Fruit fly (Drosophila melanogaster) whole organism, embryonic: ENCODE measurements around the gene CG34148.

Experiments
- Adf1 ChIP-seq: fragments of 200-800 bp; sonication (Bioruptor generic); IDR thresholded peaks from 2 replicates; pipeline ENCODE4 v1.3.6; 2022; ENCODE audit warnings: missing biosample characterization, missing genetic modification characterization
- CG1024 ChIP-seq: fragments of 200-800 bp; sonication (Bioruptor generic); IDR thresholded peaks from 2 replicates; pipeline ENCODE4 v1.3.6; 2022; ENCODE audit warnings: missing biosample characterization, missing genetic modification characterization
- CG11093 ChIP-seq: fragments of 200-800 bp; sonication (Bioruptor generic); IDR thresholded peaks from 3 replicates; pipeline ENCODE4 v1.3.6; 2022; ENCODE audit warnings: missing biosample characterization, missing genetic modification characterization
- CG12104 ChIP-seq: fragments of 200-800 bp; sonication (Bioruptor generic); optimal IDR thresholded peaks from 3 replicates; lab custom pipeline; 2016; ENCODE audit warnings: missing biosample characterization, missing genetic modification characterization
- CG14050 ChIP-seq: fragments of 200-800 bp; sonication (Bioruptor generic); IDR thresholded peaks from 3 replicates; pipeline ENCODE4 v1.3.6; 2022; ENCODE audit warnings: missing biosample characterization, missing genetic modification characterization
- CG14965 ChIP-seq: fragments of 200-800 bp; sonication (Bioruptor generic); optimal IDR thresholded peaks from 2 replicates; lab custom pipeline; 2016; ENCODE audit warnings: missing biosample characterization, missing genetic modification characterization, borderline replicate concordance
- CG17612 ChIP-seq: fragments of 200-800 bp; sonication (Bioruptor generic); IDR thresholded peaks from 2 replicates; pipeline ENCODE4 v1.3.6; 2022; ENCODE audit warnings: missing biosample characterization, missing genetic modification characterization
- CG2875 ChIP-seq: fragments of 200-800 bp; sonication (Bioruptor generic); optimal IDR thresholded peaks from 2 replicates; lab custom pipeline; 2017; ENCODE audit warnings: missing biosample characterization, mild to moderate bottlenecking, missing genetic modification characterization, missing genetic modification reagents
- CG34224 ChIP-seq: fragments of 200-800 bp; sonication (Bioruptor generic); IDR thresholded peaks from 3 replicates; pipeline ENCODE4 v1.3.6; 2022; ENCODE audit warnings: missing biosample characterization, missing genetic modification characterization; ENCODE audit not compliant: partially characterized antibody
- CG34422 ChIP-seq: fragments of 200-800 bp; sonication (Bioruptor generic); IDR thresholded peaks from 3 replicates; pipeline ENCODE4 v1.3.6; 2022; ENCODE audit warnings: missing biosample characterization, missing genetic modification characterization
- CG3995 ChIP-seq: fragments of 200-800 bp; sonication (Bioruptor generic); optimal IDR thresholded peaks from 3 replicates; lab custom pipeline; 2016; ENCODE audit warnings: missing biosample characterization, missing genetic modification characterization
- CG4360 ChIP-seq: fragments of 200-800 bp; sonication (Bioruptor generic); IDR thresholded peaks from 2 replicates; pipeline ENCODE4 v1.3.6; 2022; ENCODE audit warnings: missing biosample characterization, missing genetic modification characterization
- CG4617 ChIP-seq: fragments of 200-800 bp; sonication (Bioruptor generic); optimal IDR thresholded peaks from 3 replicates; lab custom pipeline; 2016; ENCODE audit warnings: missing biosample characterization, missing genetic modification characterization, borderline replicate concordance
- CG4854 ChIP-seq: fragments of 200-800 bp; sonication (Bioruptor generic); optimal IDR thresholded peaks from 2 replicates; lab custom pipeline; 2016; ENCODE audit warnings: missing biosample characterization, missing genetic modification characterization, inconsistent platforms
- CG5180 ChIP-seq: fragments of 200-800 bp; sonication (Bioruptor generic); optimal IDR thresholded peaks from 3 replicates; lab custom pipeline; 2017; ENCODE audit warnings: missing biosample characterization, missing genetic modification characterization, mild to moderate bottlenecking, moderate library complexity, missing genetic modification reagents
- CG6272 ChIP-seq: fragments of 200-800 bp; sonication (Bioruptor generic); IDR thresholded peaks from 2 replicates; pipeline ENCODE4 v1.3.6; 2022; ENCODE audit warnings: missing biosample characterization, missing genetic modification characterization
- CG6654 ChIP-seq: fragments of 200-800 bp; sonication (Bioruptor generic); optimal IDR thresholded peaks from 2 replicates; lab custom pipeline; 2017; ENCODE audit warnings: missing biosample characterization, mild to moderate bottlenecking, missing genetic modification characterization
- CG7786 ChIP-seq: fragments of 200-800 bp; sonication (Bioruptor generic); optimal IDR thresholded peaks from 2 replicates; lab custom pipeline; 2016; ENCODE audit warnings: missing biosample characterization, missing genetic modification characterization
- CG8478 ChIP-seq: fragments of >200 bp; optimal IDR thresholded peaks from 2 replicates; lab custom pipeline; 2018
- CG8924 ChIP-seq: fragments of 200-800 bp; optimal IDR thresholded peaks from 3 replicates; lab custom pipeline; 2019; ENCODE audit warnings: missing biosample characterization, mild to moderate bottlenecking, missing genetic modification characterization, moderate library complexity
- CG9437 ChIP-seq: fragments of 200-800 bp; sonication (Bioruptor generic); optimal IDR thresholded peaks from 2 replicates; lab custom pipeline; 2018; ENCODE audit warnings: missing biosample characterization, mild to moderate bottlenecking, missing genetic modification characterization
- CG9876 ChIP-seq: fragments of 200-800 bp; sonication (Bioruptor generic); optimal IDR thresholded peaks from 2 replicates; lab custom pipeline; 2016; ENCODE audit warnings: missing biosample characterization, missing genetic modification characterization
- D ChIP-seq, 2 experiments: fragments of 200-800 bp in 1 of 2; fragments of >200 bp in 1 of 2; sonication (Bioruptor generic) in 1 of 2; optimal IDR thresholded peaks; 2 replicates in 1 of 2; 3 replicates in 1 of 2; lab custom pipeline; 2017; ENCODE audit warnings: mild to moderate bottlenecking in 1 of 2, missing biosample characterization in 1 of 2, missing genetic modification characterization in 1 of 2, missing genetic modification reagents in 1 of 2
- Doc2 ChIP-seq: fragments of 200-800 bp; sonication (Bioruptor generic); IDR thresholded peaks from 2 replicates; pipeline ENCODE4 v1.3.6; 2022; ENCODE audit warnings: missing biosample characterization, missing genetic modification characterization
- Dp ChIP-seq: fragments of 200-800 bp; sonication (Bioruptor generic); optimal IDR thresholded peaks from 2 replicates; lab custom pipeline; 2018; ENCODE audit warnings: missing biosample characterization, mild to moderate bottlenecking, missing genetic modification characterization, moderate library complexity
- E2f2 ChIP-seq: fragments of 200-800 bp; sonication (Bioruptor generic); IDR thresholded peaks from 2 replicates; pipeline ENCODE4 v1.3.6; 2022; ENCODE audit warnings: missing biosample characterization, missing genetic modification characterization
- Ets97D ChIP-seq: fragments of 200-800 bp; sonication (Bioruptor generic); optimal IDR thresholded peaks from 3 replicates; lab custom pipeline; 2016; ENCODE audit warnings: missing biosample characterization, missing genetic modification characterization
- Gsc ChIP-seq: fragments of 200-800 bp; sonication (Bioruptor generic); IDR thresholded peaks from 2 replicates; pipeline ENCODE4 v1.3.6; 2022; ENCODE audit warnings: missing biosample characterization, missing genetic modification characterization
- Hand ChIP-seq: fragments of 200-800 bp; sonication (Bioruptor generic); optimal IDR thresholded peaks from 2 replicates; lab custom pipeline; 2017; ENCODE audit warnings: mild to moderate bottlenecking, missing biosample characterization, missing genetic modification reagents, missing genetic modification characterization
- Hmx ChIP-seq: fragments of 200-800 bp; sonication (Bioruptor generic); optimal IDR thresholded peaks from 2 replicates; lab custom pipeline; 2016; ENCODE audit warnings: missing biosample characterization, missing genetic modification characterization
- MBD-R2 ChIP-seq: fragments of 200-800 bp; sonication (Bioruptor generic); IDR thresholded peaks from 2 replicates; pipeline ENCODE4 v1.3.6; 2022; ENCODE audit warnings: missing biosample characterization, missing genetic modification characterization
- MESR4 ChIP-seq: fragments of 200-800 bp; sonication (Bioruptor generic); optimal IDR thresholded peaks from 2 replicates; lab custom pipeline; 2018; ENCODE audit warnings: missing biosample characterization, mild to moderate bottlenecking, missing genetic modification characterization, moderate library complexity
- Nf-YC ChIP-seq: fragments of 200-800 bp; optimal IDR thresholded peaks from 3 replicates; lab custom pipeline; 2019; ENCODE audit warnings: missing biosample characterization, mild to moderate bottlenecking, missing genetic modification characterization, moderate library complexity
- Oaz ChIP-seq: fragments of 200-800 bp; sonication (Bioruptor generic); IDR thresholded peaks from 2 replicates; pipeline ENCODE4 v1.3.6; 2022; ENCODE audit warnings: missing biosample characterization, missing genetic modification characterization
- Rfx ChIP-seq: fragments of 200-800 bp; sonication (Bioruptor generic); IDR thresholded peaks from 2 replicates; pipeline ENCODE4 v1.3.6; 2022; ENCODE audit warnings: missing biosample characterization, missing genetic modification characterization
- Tbp ChIP-seq: fragments of >200 bp; optimal IDR thresholded peaks from 2 replicates; lab custom pipeline; 2018; ENCODE audit warnings: missing biosample characterization, missing genetic modification characterization
- Vsx1 ChIP-seq: fragments of 200-800 bp; sonication (Bioruptor generic); optimal IDR thresholded peaks from 2 replicates; lab custom pipeline; 2017; ENCODE audit warnings: missing biosample characterization, mild to moderate bottlenecking, missing genetic modification characterization, missing genetic modification reagents
- bigmax ChIP-seq: fragments of 200-800 bp; sonication (Bioruptor generic); optimal IDR thresholded peaks from 2 replicates; lab custom pipeline; 2018; ENCODE audit warnings: missing biosample characterization, mild to moderate bottlenecking, missing genetic modification characterization
- cato ChIP-seq: fragments of 200-800 bp; sonication (Bioruptor generic); optimal IDR thresholded peaks from 2 replicates; lab custom pipeline; 2016; ENCODE audit warnings: missing biosample characterization, missing genetic modification characterization, borderline replicate concordance
- cg ChIP-seq: fragments of 200-800 bp; sonication (Bioruptor generic); optimal IDR thresholded peaks from 3 replicates; lab custom pipeline; 2019; ENCODE audit warnings: missing biosample characterization, mild to moderate bottlenecking, missing genetic modification characterization, moderate library complexity
- crc ChIP-seq: fragments of 200-800 bp; sonication (Bioruptor generic); optimal IDR thresholded peaks from 2 replicates; lab custom pipeline; 2016; ENCODE audit warnings: missing biosample characterization, missing genetic modification characterization
- dimm ChIP-seq: fragments of 200-800 bp; sonication (Bioruptor generic); IDR thresholded peaks from 2 replicates; pipeline ENCODE4 v1.3.6; 2022; ENCODE audit warnings: missing biosample characterization, missing genetic modification characterization
- exex ChIP-seq: fragments of 200-800 bp; sonication (Bioruptor generic); optimal IDR thresholded peaks from 4 replicates; lab custom pipeline; 2018; ENCODE audit warnings: missing biosample characterization, mild to moderate bottlenecking, missing genetic modification characterization, moderate library complexity
- grau ChIP-seq: fragments of 200-800 bp; optimal IDR thresholded peaks from 3 replicates; lab custom pipeline; 2019; ENCODE audit warnings: missing biosample characterization, mild to moderate bottlenecking, missing genetic modification characterization, moderate library complexity
- hb ChIP-seq: fragments of 200-800 bp; sonication (Bioruptor generic); IDR thresholded peaks from 3 replicates; pipeline ENCODE4 v1.3.6; 2022; ENCODE audit warnings: missing biosample characterization, missing genetic modification characterization; ENCODE audit not compliant: partially characterized antibody
- hbn ChIP-seq: fragments of 200-800 bp; sonication (Bioruptor generic); IDR thresholded peaks from 2 replicates; pipeline ENCODE4 v1.3.6; 2022; ENCODE audit warnings: missing biosample characterization, missing genetic modification characterization; ENCODE audit not compliant: partially characterized antibody
- odd ChIP-seq: fragments of 200-800 bp; sonication (Bioruptor generic); optimal IDR thresholded peaks from 2 replicates; lab custom pipeline; 2017; ENCODE audit warnings: missing biosample characterization, mild to moderate bottlenecking, missing genetic modification characterization
- p53 ChIP-seq: fragments of 200-800 bp; sonication (Bioruptor generic); optimal IDR thresholded peaks from 2 replicates; lab custom pipeline; 2016; ENCODE audit warnings: missing biosample characterization, missing genetic modification characterization
- rib ChIP-seq: fragments of 200-800 bp; sonication (Bioruptor generic); IDR thresholded peaks from 2 replicates; pipeline ENCODE4 v1.3.6; 2022; ENCODE audit warnings: missing biosample characterization, missing genetic modification characterization
- tap ChIP-seq: fragments of 200-800 bp; optimal IDR thresholded peaks from 3 replicates; lab custom pipeline; 2019; ENCODE audit warnings: missing biosample characterization, mild to moderate bottlenecking, missing genetic modification characterization, moderate library complexity

The CG34148 gene

DNA sequence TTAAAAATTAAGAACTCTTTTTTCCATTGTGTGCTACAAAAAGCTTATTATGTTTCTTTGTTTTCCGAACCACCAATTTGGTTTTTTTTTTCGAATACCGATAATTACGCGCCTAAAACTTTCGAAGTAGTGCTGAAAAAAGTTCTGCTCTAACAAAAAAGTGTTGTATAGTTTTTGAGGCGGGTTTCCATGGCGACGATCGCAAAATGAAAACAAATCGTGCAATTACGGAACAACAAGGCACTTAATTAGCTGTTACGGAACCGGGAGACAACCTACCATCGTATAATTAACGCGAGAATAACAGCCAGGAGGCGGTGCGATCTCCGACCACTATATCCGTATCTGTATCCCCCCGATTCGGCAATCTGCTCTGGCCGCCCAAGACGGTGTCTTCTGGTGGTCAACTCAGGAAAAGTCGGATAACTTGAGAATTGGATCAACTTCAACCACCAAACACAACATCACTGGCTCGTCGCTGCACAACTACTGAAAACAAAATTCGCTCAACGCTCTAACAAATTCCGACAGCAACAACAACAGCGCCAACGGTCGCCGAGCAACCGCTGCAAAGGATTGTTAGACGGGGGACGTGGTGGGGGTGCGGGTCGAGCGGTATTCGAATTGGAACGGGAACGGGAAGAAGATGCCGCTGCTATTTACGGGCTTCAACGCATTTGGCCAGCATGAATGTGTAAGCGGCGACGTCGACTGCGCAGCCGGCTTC lies 8.5 kb upstream of the CG34148 start, which contains the start of the genes CG6678 and dnd (continued):
- no peak for TF ChIP-seq p53 (GFP tag; lab: Kevin White, UChicago)
- TF ChIP-seq CG1024 (GFP tag; lab: Robert Waterston, UW), result no peak
- no peak for TF ChIP-seq CG6654 (GFP tag; lab: Kevin White, UChicago)
- no peak for TF ChIP-seq Hand (GFP tag; lab: Kevin White, UChicago)
- TF ChIP-seq CG8924 (tag; lab: Kevin White, UChicago), result no peak
- no peak for TF ChIP-seq Nf-YC (tag; lab: Kevin White, UChicago)
- TF ChIP-seq CG8478, result no peak
- no peak for TF ChIP-seq Tbp (GFP tag; lab: Kevin White, UChicago)
- TF ChIP-seq dimm (GFP tag; lab: Robert Waterston, UW), result no peak
- TF ChIP-seq MESR4, result no peak
- no peak for TF ChIP-seq Gsc (GFP tag; lab: Robert Waterston, UW)
- no peak for TF ChIP-seq bigmax
- no peak for TF ChIP-seq CG34224 (GFP tag; lab: Robert Waterston, UW)
- TF ChIP-seq Hmx (GFP tag; lab: Kevin White, UChicago), result no peak
- TF ChIP-seq grau, result no peak
- TF ChIP-seq CG4854 (GFP tag; lab: Kevin White, UChicago), result no peak
- no peak for TF ChIP-seq CG14050 (GFP tag; lab: Robert Waterston, UW)
- no peak for TF ChIP-seq D (optimal IDR thresholded peaks at IDR 0.05; lab: Kevin White, UChicago)
- no peak for TF ChIP-seq D (GFP tag; optimal IDR thresholded peaks at IDR 0.05; lab: Kevin White, UChicago)
- TF ChIP-seq tap, result no peak
- no peak for TF ChIP-seq Doc2 (GFP tag; lab: Robert Waterston, UW)
- TF ChIP-seq CG9437 (GFP tag; lab: Kevin White, UChicago), result peak; percentile 10
- TF ChIP-seq CG12104, result no peak
- peak; percentile 49 for TF ChIP-seq Adf1 (GFP tag; lab: Robert Waterston, UW)
- TF ChIP-seq cato, result no peak
- no peak for TF ChIP-seq CG34422 (GFP tag; lab: Robert Waterston, UW)
- no peak for TF ChIP-seq crc (GFP tag; lab: Kevin White, UChicago)
- no peak for TF ChIP-seq CG9876 (GFP tag; lab: Kevin White, UChicago)
- TF ChIP-seq CG14965 (GFP tag; lab: Kevin White, UChicago), result no peak
- TF ChIP-seq rib, result no peak
- no peak for TF ChIP-seq CG6272
- TF ChIP-seq Rfx (GFP tag; lab: Robert Waterston, UW), result peak; percentile 97
- TF ChIP-seq Vsx1 (GFP tag; lab: Kevin White, UChicago), result peak; percentile 91
- peak; percentile 90 for TF ChIP-seq E2f2
- peak; percentile 56 for TF ChIP-seq exex (tag; lab: Kevin White, UChicago)
- peak; percentile 82 for TF ChIP-seq CG4360 (GFP tag; lab: Robert Waterston, UW)
- no peak for TF ChIP-seq Oaz (GFP tag; lab: Robert Waterston, UW)
- no peak for TF ChIP-seq hbn (GFP tag; lab: Robert Waterston, UW)
- no peak for TF ChIP-seq CG3995 (GFP tag; lab: Kevin White, UChicago)
- TF ChIP-seq cg, result no peak
- TF ChIP-seq CG4617, result no peak
- TF ChIP-seq Ets97D (GFP tag; lab: Kevin White, UChicago), result no peak
- TF ChIP-seq CG17612, result no peak
- no peak for TF ChIP-seq CG5180
- TF ChIP-seq Dp, result peak; percentile 81
- TF ChIP-seq hb (GFP tag; lab: Robert Waterston, UW), result no peak
- TF ChIP-seq odd (GFP tag; lab: Kevin White, UChicago), result no peak
- TF ChIP-seq MBD-R2 (GFP tag; lab: Robert Waterston, UW), result peak; percentile 35
- TF ChIP-seq CG11093 (GFP tag; lab: Robert Waterston, UW), result no peak
- no peak for TF ChIP-seq CG7786 (GFP tag; lab: Kevin White, UChicago)
- no peak for TF ChIP-seq CG2875 (GFP tag; lab: Kevin White, UChicago)
